Fruit fly (Drosophila melanogaster) whole organism, prepupa: Measurements from ENCODE around the gene Vps15.

ENCODE experiments used
- CG4318 ChIP-seq: fragments of 200-800 bp; sonication (Bioruptor generic); optimal IDR thresholded peaks from 3 replicates; lab custom pipeline; 2017; ENCODE audit warnings: missing biosample characterization, mild to moderate bottlenecking, missing genetic modification characterization
- CG6808 ChIP-seq: fragments of 200-800 bp; sonication (Bioruptor generic); optimal IDR thresholded peaks from 3 replicates; lab custom pipeline; 2017; ENCODE audit warnings: missing biosample characterization, missing genetic modification characterization, mild to moderate bottlenecking, moderate library complexity, missing genetic modification reagents
- CG6854 ChIP-seq: fragments of 200-800 bp; sonication (Bioruptor generic); optimal IDR thresholded peaks from 2 replicates; lab custom pipeline; 2017; ENCODE audit warnings: missing biosample characterization, mild to moderate bottlenecking, missing genetic modification characterization
- Hr4 ChIP-seq: fragments of 200-800 bp; sonication (Bioruptor generic); optimal IDR thresholded peaks from 3 replicates; lab custom pipeline; 2016; ENCODE audit warnings: missing biosample characterization, missing genetic modification characterization
- dac ChIP-seq: fragments of 200-800 bp; sonication (Bioruptor generic); optimal IDR thresholded peaks from 2 replicates; lab custom pipeline; 2017; ENCODE audit warnings: missing biosample characterization, mild to moderate bottlenecking, missing genetic modification characterization
- eg ChIP-seq: fragments of 200-800 bp; sonication (Bioruptor generic); IDR thresholded peaks from 3 replicates; pipeline ENCODE4 v1.3.6; 2022; ENCODE audit warnings: missing biosample characterization, missing genetic modification characterization
- net ChIP-seq: fragments of 200-800 bp; sonication (Bioruptor generic); optimal IDR thresholded peaks from 3 replicates; lab custom pipeline; 2016; ENCODE audit warnings: missing biosample characterization, missing genetic modification characterization
- spab ChIP-seq: fragments of 200-800 bp; sonication (Bioruptor generic); optimal IDR thresholded peaks from 2 replicates; lab custom pipeline; 2017; ENCODE audit warnings: missing biosample characterization, mild to moderate bottlenecking, missing genetic modification characterization, missing genetic modification reagents
- svp ChIP-seq: fragments of 200-800 bp; sonication (Bioruptor generic); peaks from one replicate; lab custom pipeline; 2016; ENCODE audit warnings: missing biosample characterization, missing genetic modification characterization

- TF ChIP-seq eg (GFP tag; lab: Robert Waterston, UW) (0 out of 3 replicates have a peak, but pooled peaks have one; percentile 41), CG6808 (GFP tag; lab: Kevin White, UChicago) (no peak), net (peak; percentile 25), dac (GFP tag; lab: Kevin White, UChicago) (no peak), svp (GFP tag; lab: Kevin White, UChicago) (peak; percentile 81), CG6854 (peak; percentile 51), Hr4 (GFP tag; lab: Kevin White, UChicago) (no peak), CG4318 (no peak), spab (GFP tag; lab: Kevin White, UChicago) (no peak)
These were observed 8.8 kb downstream of the Vps15 start for dm6 chr3R:9236883-9237267.
